Fruit fly (Drosophila melanogaster) whole organism, embryonic: Measurements from ENCODE around the gene CG14958.

Experiments
- CG11560 ChIP-seq: fragments of 200-800 bp; sonication (Bioruptor generic); IDR thresholded peaks from 3 replicates; pipeline ENCODE4 v1.3.6; 2022; ENCODE audit warnings: missing biosample characterization, missing genetic modification characterization
- CG11723 ChIP-seq: fragments of 200-800 bp; sonication (Bioruptor generic); optimal IDR thresholded peaks from 2 replicates; lab custom pipeline; 2017; ENCODE audit warnings: missing biosample characterization, mild to moderate bottlenecking, missing genetic modification characterization
- CG12104 ChIP-seq: fragments of 200-800 bp; sonication (Bioruptor generic); optimal IDR thresholded peaks from 3 replicates; lab custom pipeline; 2016; ENCODE audit warnings: missing biosample characterization, missing genetic modification characterization
- CG15073 ChIP-seq: fragments of 200-800 bp; sonication (Bioruptor generic); optimal IDR thresholded peaks from 2 replicates; lab custom pipeline; 2016; ENCODE audit warnings: missing biosample characterization, missing genetic modification characterization
- CG1603 ChIP-seq: fragments of 200-800 bp; sonication (Bioruptor generic); optimal IDR thresholded peaks from 2 replicates; lab custom pipeline; 2019; ENCODE audit warnings: missing biosample characterization, mild to moderate bottlenecking, missing genetic modification characterization, moderate library complexity
- CG18476 ChIP-seq: fragments of 200-800 bp; sonication (Bioruptor generic); optimal IDR thresholded peaks from 2 replicates; lab custom pipeline; 2016; ENCODE audit warnings: missing biosample characterization, mild to moderate bottlenecking, missing genetic modification characterization
- CG18599 ChIP-seq: fragments of 200-800 bp; sonication (Bioruptor generic); optimal IDR thresholded peaks from 3 replicates; lab custom pipeline; 2017; ENCODE audit warnings: missing biosample characterization, missing genetic modification characterization, mild to moderate bottlenecking, moderate library complexity, missing genetic modification reagents
- CG2678 ChIP-seq: fragments of 200-800 bp; sonication (Bioruptor generic); optimal IDR thresholded peaks from 3 replicates; lab custom pipeline; 2019; ENCODE audit warnings: missing biosample characterization, mild to moderate bottlenecking, missing genetic modification characterization, moderate library complexity
- CG32767 ChIP-seq: fragments of 200-800 bp; sonication (Bioruptor generic); IDR thresholded peaks from 2 replicates; pipeline ENCODE4 v1.3.6; 2022; ENCODE audit warnings: missing biosample characterization, missing genetic modification characterization
- CG34376 ChIP-seq: fragments of 200-800 bp; sonication (Bioruptor generic); optimal IDR thresholded peaks from 2 replicates; lab custom pipeline; 2018; ENCODE audit warnings: missing biosample characterization, mild to moderate bottlenecking, missing genetic modification characterization
- CG43689 ChIP-seq: fragments of 200-800 bp; sonication (Bioruptor generic); IDR thresholded peaks from 2 replicates; pipeline ENCODE4 v1.3.6; 2022; ENCODE audit warnings: missing biosample characterization, missing genetic modification characterization
- CG5245 ChIP-seq: fragments of 200-800 bp; sonication (Bioruptor generic); optimal IDR thresholded peaks from 3 replicates; lab custom pipeline; 2016; ENCODE audit warnings: missing biosample characterization, missing genetic modification characterization
- CG7963 ChIP-seq: fragments of 200-800 bp; sonication (Bioruptor generic); IDR thresholded peaks from 3 replicates; pipeline ENCODE4 v1.3.6; 2022; ENCODE audit warnings: missing biosample characterization, missing genetic modification characterization; ENCODE audit not compliant: partially characterized antibody
- CG9609 ChIP-seq: fragments of 200-800 bp; sonication (Bioruptor generic); optimal IDR thresholded peaks from 3 replicates; lab custom pipeline; 2016; ENCODE audit warnings: missing biosample characterization, missing genetic modification characterization
- CG9817 ChIP-seq: fragments of 200-800 bp; sonication (Bioruptor generic); optimal IDR thresholded peaks from 2 replicates; lab custom pipeline; 2018; ENCODE audit warnings: missing biosample characterization, mild to moderate bottlenecking, missing genetic modification characterization, moderate library complexity
- CrebB ChIP-seq: fragments of 200-800 bp; sonication (Bioruptor generic); optimal IDR thresholded peaks from 3 replicates; lab custom pipeline; 2018; ENCODE audit warnings: missing biosample characterization, mild to moderate bottlenecking, missing genetic modification characterization
- Doc3 ChIP-seq: fragments of 200-800 bp; sonication (Bioruptor generic); IDR thresholded peaks from 3 replicates; pipeline ENCODE4 v1.3.6; 2022; ENCODE audit warnings: missing biosample characterization, missing genetic modification characterization; ENCODE audit not compliant: partially characterized antibody
- E2f2 ChIP-seq: fragments of 200-800 bp; sonication (Bioruptor generic); IDR thresholded peaks from 2 replicates; pipeline ENCODE4 v1.3.6; 2022; ENCODE audit warnings: missing biosample characterization, missing genetic modification characterization
- Ets97D ChIP-seq: fragments of 200-800 bp; sonication (Bioruptor generic); optimal IDR thresholded peaks from 3 replicates; lab custom pipeline; 2016; ENCODE audit warnings: missing biosample characterization, missing genetic modification characterization
- Fer1 ChIP-seq: fragments of 200-800 bp; sonication (Bioruptor generic); optimal IDR thresholded peaks from 2 replicates; lab custom pipeline; 2017; ENCODE audit warnings: missing biosample characterization, mild to moderate bottlenecking, missing genetic modification characterization
- Fer2 ChIP-seq: fragments of 200-800 bp; sonication (Bioruptor generic); optimal IDR thresholded peaks from 2 replicates; lab custom pipeline; 2018; ENCODE audit warnings: missing biosample characterization, mild to moderate bottlenecking, missing genetic modification characterization, moderate library complexity
- HHEX ChIP-seq: fragments of 200-800 bp; sonication (Bioruptor generic); optimal IDR thresholded peaks from 3 replicates; lab custom pipeline; 2017; ENCODE audit warnings: missing biosample characterization, mild to moderate bottlenecking, missing genetic modification characterization, missing genetic modification reagents
- HLH54F ChIP-seq: fragments of 200-800 bp; sonication (Bioruptor generic); optimal IDR thresholded peaks from 3 replicates; lab custom pipeline; 2016; ENCODE audit warnings: missing biosample characterization, missing genetic modification characterization
- Hey ChIP-seq: fragments of 200-800 bp; sonication (Bioruptor generic); optimal IDR thresholded peaks from 3 replicates; lab custom pipeline; 2018; ENCODE audit warnings: missing biosample characterization, mild to moderate bottlenecking, missing genetic modification characterization
- Lhr ChIP-seq: fragments of 200-800 bp; sonication (Bioruptor generic); optimal IDR thresholded peaks from 3 replicates; lab custom pipeline; 2017; ENCODE audit warnings: mild to moderate bottlenecking, missing biosample characterization, missing genetic modification reagents, missing genetic modification characterization
- Ssrp ChIP-seq: fragments of 200-800 bp; sonication (Bioruptor generic); optimal IDR thresholded peaks from 2 replicates; lab custom pipeline; 2018; ENCODE audit warnings: missing biosample characterization, mild to moderate bottlenecking, missing genetic modification characterization, moderate library complexity
- Taf1 ChIP-seq: fragments of 200-800 bp; sonication (Bioruptor generic); IDR thresholded peaks from 2 replicates; pipeline ENCODE4 v1.3.6; 2022; ENCODE audit warnings: missing biosample characterization, missing genetic modification characterization
- Usf ChIP-seq: fragments of 200-800 bp; sonication (Bioruptor generic); optimal IDR thresholded peaks from 2 replicates; lab custom pipeline; 2017; ENCODE audit warnings: missing genotype, missing biosample characterization, missing genetic modification characterization
- ase ChIP-seq: fragments of 200-800 bp; sonication (Bioruptor generic); IDR thresholded peaks from 3 replicates; pipeline ENCODE4 v1.3.6; 2022; ENCODE audit warnings: missing biosample characterization, missing genetic modification characterization
- ash1 ChIP-seq: fragments of 200-800 bp; sonication (Bioruptor generic); optimal IDR thresholded peaks from 2 replicates; lab custom pipeline; 2018; ENCODE audit warnings: missing biosample characterization, mild to moderate bottlenecking, missing genetic modification characterization
- br ChIP-seq: fragments of >200 bp; optimal IDR thresholded peaks from 2 replicates; lab custom pipeline; 2017
- cwo ChIP-seq: fragments of 200-800 bp; sonication (Bioruptor generic); optimal IDR thresholded peaks from 3 replicates; lab custom pipeline; 2017; ENCODE audit warnings: missing biosample characterization, missing genetic modification characterization, mild to moderate bottlenecking, moderate library complexity, missing genetic modification reagents
- disco-r ChIP-seq: fragments of 200-800 bp; sonication (Bioruptor generic); optimal IDR thresholded peaks from 2 replicates; lab custom pipeline; 2016; ENCODE audit warnings: missing biosample characterization, missing genetic modification characterization
- ewg ChIP-seq: fragments of 200-800 bp; sonication (Bioruptor generic); optimal IDR thresholded peaks from 3 replicates; lab custom pipeline; 2017; ENCODE audit warnings: mild to moderate bottlenecking, missing biosample characterization, missing genetic modification reagents, missing genetic modification characterization
- exex ChIP-seq: fragments of 200-800 bp; sonication (Bioruptor generic); optimal IDR thresholded peaks from 4 replicates; lab custom pipeline; 2018; ENCODE audit warnings: missing biosample characterization, mild to moderate bottlenecking, missing genetic modification characterization, moderate library complexity
- fd3F ChIP-seq: fragments of 200-800 bp; sonication (Bioruptor generic); optimal IDR thresholded peaks from 2 replicates; lab custom pipeline; 2018; ENCODE audit warnings: missing biosample characterization, mild to moderate bottlenecking, missing genetic modification characterization, moderate library complexity
- hbn ChIP-seq: fragments of 200-800 bp; sonication (Bioruptor generic); IDR thresholded peaks from 2 replicates; pipeline ENCODE4 v1.3.6; 2022; ENCODE audit warnings: missing biosample characterization, missing genetic modification characterization; ENCODE audit not compliant: partially characterized antibody
- jing ChIP-seq: fragments of 200-800 bp; sonication (Bioruptor generic); optimal IDR thresholded peaks from 2 replicates; lab custom pipeline; 2018; ENCODE audit warnings: missing biosample characterization, mild to moderate bottlenecking, missing genetic modification characterization
- kni ChIP-seq: fragments of 200-800 bp; sonication (Bioruptor generic); optimal IDR thresholded peaks from 3 replicates; lab custom pipeline; 2017; ENCODE audit warnings: mild to moderate bottlenecking, missing biosample characterization, missing genetic modification reagents, missing genetic modification characterization
- lbe ChIP-seq: fragments of 200-800 bp; sonication (Bioruptor generic); optimal IDR thresholded peaks from 2 replicates; lab custom pipeline; 2016; ENCODE audit warnings: missing biosample characterization, mild to moderate bottlenecking, missing genetic modification characterization
- nau ChIP-seq: fragments of 200-800 bp; sonication (Bioruptor generic); optimal IDR thresholded peaks from 3 replicates; lab custom pipeline; 2017; ENCODE audit warnings: missing biosample characterization, mild to moderate bottlenecking, missing genetic modification characterization, missing genetic modification reagents
- nmo ChIP-seq: fragments of 200-800 bp; sonication (Bioruptor generic); optimal IDR thresholded peaks from 2 replicates; lab custom pipeline; 2018; ENCODE audit warnings: missing biosample characterization, mild to moderate bottlenecking, missing genetic modification characterization, moderate library complexity
- peb ChIP-seq: fragments of 200-800 bp; sonication (Bioruptor generic); IDR thresholded peaks from 2 replicates; pipeline ENCODE4 v1.3.6; 2022; ENCODE audit warnings: missing biosample characterization, missing genetic modification characterization
- prd ChIP-seq, 3 experiments: fragments of >200 bp in 2 of 3; fragments of 200-800 bp in 1 of 3; sonication (Bioruptor generic) in 1 of 3; optimal IDR thresholded peaks in 2 of 3; IDR thresholded peaks in 1 of 3; 2 replicates in 2 of 3; 3 replicates in 1 of 3; pipeline versions ENCODE4 v1.3.6 to Lab custom; 2017 to 2022; ENCODE audit warnings: missing biosample characterization in 1 of 3, missing genetic modification characterization in 1 of 3
- tin ChIP-seq: fragments of 200-800 bp; sonication (Bioruptor generic); optimal IDR thresholded peaks from 3 replicates; lab custom pipeline; 2016; ENCODE audit warnings: missing biosample characterization, missing genetic modification characterization
- ttk ChIP-seq: fragments of 200-800 bp; sonication (Bioruptor generic); IDR thresholded peaks from 2 replicates; pipeline ENCODE4 v2.1.2; 2022; ENCODE audit warnings: missing biosample characterization, missing genetic modification characterization
- tup ChIP-seq: fragments of 200-800 bp; sonication (Bioruptor generic); optimal IDR thresholded peaks from 2 replicates; lab custom pipeline; 2016; ENCODE audit warnings: missing biosample characterization, mild to moderate bottlenecking, missing genetic modification characterization, moderate library complexity
- unpg ChIP-seq: fragments of 200-800 bp; sonication (Bioruptor generic); optimal IDR thresholded peaks from 3 replicates; lab custom pipeline; 2018; ENCODE audit warnings: missing biosample characterization, mild to moderate bottlenecking, missing genetic modification characterization, moderate library complexity
- wdn ChIP-seq: fragments of 200-800 bp; sonication (Bioruptor generic); IDR thresholded peaks from 2 replicates; pipeline ENCODE4 v1.3.6; 2022; ENCODE audit warnings: missing biosample characterization, missing genetic modification characterization

The CG14958 gene

DNA sequence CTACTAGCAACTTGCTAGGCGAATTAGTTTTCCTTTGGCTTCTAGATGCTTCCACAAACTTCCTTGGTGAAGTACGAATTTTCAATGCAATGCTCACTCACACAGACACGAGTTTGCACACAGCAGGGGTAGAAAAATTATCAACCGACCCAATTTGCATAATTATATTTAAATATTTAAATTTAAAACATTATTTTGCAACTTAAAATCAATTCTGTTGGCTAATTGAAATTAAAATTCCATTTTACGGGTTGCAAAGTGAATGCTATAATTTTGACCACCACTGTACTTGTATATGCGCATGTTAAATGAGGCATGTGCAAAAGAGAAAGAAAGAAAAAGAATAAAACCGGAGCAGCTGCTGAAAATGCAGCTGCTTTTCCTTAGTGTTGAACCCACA lies 4.3 kb downstream of the CG14958 start (continued):
- TF ChIP-seq nmo (peak; percentile 96), CG18599 (GFP tag; lab: Kevin White, UChicago) (peak; percentile 96), CG32767 (GFP tag; lab: Robert Waterston, UW) (peak; percentile 90), hbn (GFP tag; lab: Robert Waterston, UW) (no peak), Usf (GFP tag; lab: Kevin White, UChicago) (peak; percentile 39), fd3F (peak; percentile 91), wdn (GFP tag; lab: Robert Waterston, UW) (peak; percentile 73), CrebB (tag; lab: Kevin White, UChicago) (peak; percentile 79), CG9609 (peak; percentile 13), Ets97D (GFP tag; lab: Kevin White, UChicago) (peak; percentile 53), tup (GFP tag; lab: Kevin White, UChicago) (peak; percentile 77), ttk (GFP tag; lab: Robert Waterston, UW) (peak; percentile 91), CG11560 (tag; lab: Robert Waterston, UW) (peak; percentile 68; the same call in 2 of the 3 replicates), CG9817 (tag; lab: Kevin White, UChicago) (peak; percentile 82), CG7963 (GFP tag; lab: Robert Waterston, UW) (no peak), jing (peak; percentile 82), Lhr (peak; percentile 78), CG5245 (GFP tag; lab: Kevin White, UChicago) (peak; percentile 87), exex (tag; lab: Kevin White, UChicago) (peak; percentile 58), peb (peak; percentile 90), Doc3 (no peak), Ssrp (tag; lab: Kevin White, UChicago) (peak; percentile 91), CG2678 (peak; percentile 96), HHEX (GFP tag; lab: Kevin White, UChicago) (peak; percentile 94), CG11723 (GFP tag; lab: Kevin White, UChicago) (peak; percentile 83), Taf1 (GFP tag; lab: Robert Waterston, UW) (peak; percentile 77), CG1603 (tag; lab: Kevin White, UChicago) (peak; percentile 88), lbe (GFP tag; lab: Kevin White, UChicago) (peak; percentile 94), ewg (GFP tag; lab: Kevin White, UChicago) (peak; percentile 94), Fer1 (GFP tag; lab: Kevin White, UChicago) (peak; percentile 94), CG12104 (GFP tag; lab: Kevin White, UChicago) (peak; percentile 89), ash1 (peak; percentile 63), cwo (GFP tag; lab: Kevin White, UChicago) (peak; percentile 89), CG43689 (GFP tag; lab: Robert Waterston, UW) (peak; percentile 77), Hey (no peak), br (lab: Kevin White, UChicago) (no peak), CG18476 (peak; percentile 86), CG15073 (GFP tag; lab: Kevin White, UChicago) (peak; percentile 76), nau (GFP tag; lab: Kevin White, UChicago) (peak; percentile 90), tin (GFP tag; lab: Kevin White, UChicago) (peak; percentile 89), kni (GFP tag; lab: Kevin White, UChicago) (peak; percentile 4), Fer2 (tag; lab: Kevin White, UChicago) (peak; percentile 77), E2f2 (GFP tag; lab: Robert Waterston, UW) (peak; percentile 72), prd (optimal IDR thresholded peaks at IDR 0.05; lab: Kevin White, UChicago) (no peak), prd (GFP tag; IDR thresholded peaks at IDR 0.05; lab: Robert Waterston, UW) (peak; percentile 97), HLH54F (GFP tag; lab: Kevin White, UChicago) (peak; percentile 48), unpg (GFP tag; lab: Kevin White, UChicago) (peak; percentile 95), CG34376 (peak; percentile 28), ase (GFP tag; lab: Robert Waterston, UW) (peak; percentile 88), disco-r (peak; percentile 28)
